Fruit fly (Drosophila melanogaster) S2 (cell line): ENCODE data around the gene RfC3.

ENCODE experiments used
- CG8478 ChIP-seq: fragments of >200 bp; optimal IDR thresholded peaks from 2 replicates; lab custom pipeline; 2018
- CTCF ChIP-seq, 2 experiments: fragments of >200 bp; optimal IDR thresholded peaks; 2 replicates each; lab custom pipeline; 2018

dm6 chr2L:10426534-10427048 lies 7.6 kb downstream of the RfC3 start, which contains the start of the genes SmB and KdelR:
- TF ChIP-seq CTCF (optimal IDR thresholded peaks at IDR 0.05; lab: Kevin White, UChicago) (no peak), CG8478 (no peak)
